Worm (Caenorhabditis elegans) whole organism, midembryonic: ENCODE results near the gene F36D3.5.

Experiments
- T22C8.4 ChIP-seq: fragments of 200-800 bp; sonication (Bioruptor generic); IDR thresholded peaks from 2 replicates; pipeline ENCODE4 v1.3.6; 2022; ENCODE audit warnings: missing genetic modification characterization, missing compliant biosample characterization
- cog-1 ChIP-seq: sonication (generic microtip); optimal IDR thresholded peaks from 2 replicates; lab custom pipeline; 2016; ENCODE audit warnings: missing genetic modification characterization, missing compliant biosample characterization
- flt-1 ChIP-seq: fragments of 200-800 bp; sonication (Bioruptor generic); IDR thresholded peaks from 2 replicates; pipeline ENCODE4 v1.3.6; 2022; ENCODE audit warnings: missing genetic modification characterization, missing compliant biosample characterization
- klf-2 ChIP-seq: fragments of 200-800 bp; sonication (Bioruptor generic); conservative IDR thresholded peaks from 2 replicates; pipeline ENCODE4 v1.3.6; 2022; ENCODE audit warnings: missing genetic modification reagents, missing genetic modification characterization, missing compliant biosample characterization
- med-1 ChIP-seq: sonication (generic microtip); optimal IDR thresholded peaks from 2 replicates; lab custom pipeline; 2017; ENCODE audit warnings: missing genetic modification characterization, mild to moderate bottlenecking, missing compliant biosample characterization, antibody characterized with exemption, missing genetic modification reagents; ENCODE audit not compliant: insufficient read depth
- ref-1 ChIP-seq: fragments of 200-800 bp; sonication (Bioruptor generic); conservative IDR thresholded peaks from 2 replicates; pipeline ENCODE4 v1.3.6; 2022; ENCODE audit warnings: missing genetic modification reagents, missing genetic modification characterization, missing compliant biosample characterization
- tab-1 ChIP-seq: fragments of 200-800 bp; sonication (Bioruptor generic); IDR thresholded peaks from 2 replicates; pipeline ENCODE4 v1.3.6; 2022; ENCODE audit warnings: missing genetic modification characterization, missing compliant biosample characterization
- ztf-23 ChIP-seq: fragments of 200-800 bp; sonication (Bioruptor generic); IDR thresholded peaks from 2 replicates; pipeline ENCODE4 v1.3.6; 2022; ENCODE audit warnings: missing genetic modification reagents, missing genetic modification characterization, missing compliant biosample characterization
- ztf-29 ChIP-seq: fragments of 200-800 bp; sonication (Bioruptor generic); IDR thresholded peaks from 2 replicates; pipeline ENCODE4 v1.3.6; 2022; ENCODE audit warnings: missing genetic modification reagents, missing genetic modification characterization, missing compliant biosample characterization

- TF ChIP-seq flt-1 (GFP tag; lab: Robert Waterston, UW): no peak
- TF ChIP-seq ztf-23 (GFP tag; lab: Robert Waterston, UW): no peak
- no peak for TF ChIP-seq med-1 (GFP tag; lab: Kevin White, UChicago)
- no peak for TF ChIP-seq klf-2 (GFP tag; lab: Robert Waterston, UW)
- no peak for TF ChIP-seq ref-1
- no peak for TF ChIP-seq ztf-29 (GFP tag; lab: Robert Waterston, UW)
- no peak for TF ChIP-seq cog-1 (tag; lab: Kevin White, UChicago)
- TF ChIP-seq tab-1: no peak
- no peak for TF ChIP-seq T22C8.4
These were observed 6.4 kb downstream of the F36D3.5 start, which contains the start of gene srr-3 for ce11 chrV:16508667-16509066.
